Fruit fly (Drosophila melanogaster): ENCODE measurements around the gene CG8833.

The CG8833 gene

DNA sequence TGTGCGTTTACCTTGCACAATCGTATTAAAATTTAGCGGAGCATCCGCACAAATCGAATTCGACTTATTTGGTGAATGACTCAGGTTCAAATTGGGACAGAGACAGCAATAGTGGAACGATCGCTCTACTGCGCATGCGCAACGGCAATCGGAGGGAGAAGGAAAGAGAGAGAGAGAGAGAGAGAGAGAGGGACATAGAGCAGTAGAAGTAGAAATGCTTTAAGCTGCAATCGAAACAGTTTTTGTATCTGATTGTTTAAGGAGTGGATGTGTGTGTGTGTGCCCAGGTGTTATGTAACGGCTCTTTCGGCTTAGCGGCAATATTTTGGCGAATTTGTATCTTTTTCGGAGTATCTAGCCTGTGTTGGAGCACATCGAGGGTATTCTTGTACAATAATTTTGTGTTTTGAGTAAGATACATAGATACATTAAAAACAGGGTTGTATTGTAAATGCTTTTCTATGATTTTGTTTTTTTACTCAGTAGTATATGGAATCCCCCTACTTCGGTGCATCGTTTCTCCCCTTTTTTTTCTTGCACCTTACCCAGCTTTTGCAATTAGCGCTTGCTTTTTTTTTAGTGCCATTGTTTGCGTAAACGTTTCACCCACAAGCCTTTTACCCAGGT is 20.8 kb upstream of the CG8833 start (continued):
- TF ChIP-seq oc (tag; optimal IDR thresholded peaks at IDR 0.05), result peak; percentile 38
- no peak for TF ChIP-seq lmd (GFP tag; IDR thresholded peaks at IDR 0.05)
- no peak for TF ChIP-seq Abd-B (GFP tag; optimal IDR thresholded peaks at IDR 0.05)
- no peak for TF ChIP-seq Hmx (GFP tag; optimal IDR thresholded peaks at IDR 0.05)
- no peak for TF ChIP-seq B-H2 (GFP tag; optimal IDR thresholded peaks at IDR 0.05)
- no peak for TF ChIP-seq ATbp (GFP tag; optimal IDR thresholded peaks at IDR 0.05)
- TF ChIP-seq luna (GFP tag; optimal IDR thresholded peaks at IDR 0.05), result no peak
- TF ChIP-seq CG16813 (GFP tag; IDR thresholded peaks at IDR 0.05; ENCODE audit: partially characterized antibody), result no peak
- peak; percentile 23 for TF ChIP-seq tio (GFP tag; optimal IDR thresholded peaks at IDR 0.05)
- TF ChIP-seq Mes4 (GFP tag; optimal IDR thresholded peaks at IDR 0.05), result peak; percentile 4
- TF ChIP-seq Sin3A (optimal IDR thresholded peaks at IDR 0.05), result no peak
- peak; percentile 16 for TF ChIP-seq phol (tag; optimal IDR thresholded peaks at IDR 0.05)
- TF ChIP-seq CG6791 (GFP tag; IDR thresholded peaks at IDR 0.05; ENCODE audit: partially characterized antibody), result no peak
- TF ChIP-seq CG5953 (GFP tag; IDR thresholded peaks at IDR 0.05), result 0 out of 2 replicates have a peak, but pooled peaks have one; percentile 24
- peak; percentile 57 for TF ChIP-seq wek (GFP tag; optimal IDR thresholded peaks at IDR 0.05)
- TF ChIP-seq CG6654 (GFP tag; optimal IDR thresholded peaks at IDR 0.05), result no peak
- TF ChIP-seq usp (GFP tag; optimal IDR thresholded peaks at IDR 0.05), result no peak
- no peak for TF ChIP-seq abd-A (tag; optimal IDR thresholded peaks at IDR 0.05)
- TF ChIP-seq exex (tag; optimal IDR thresholded peaks at IDR 0.05), result no peak
- TF ChIP-seq CG10462 (GFP tag; optimal IDR thresholded peaks at IDR 0.05), result no peak
- TF ChIP-seq CG12299 (tag; optimal IDR thresholded peaks at IDR 0.05), result no peak
- no peak for TF ChIP-seq CG12104 (GFP tag; optimal IDR thresholded peaks at IDR 0.05)
- no peak for TF ChIP-seq lbe (GFP tag; optimal IDR thresholded peaks at IDR 0.05)
- TF ChIP-seq CG11695 (GFP tag; IDR thresholded peaks at IDR 0.05), result peak; percentile 50; the same call in 2 of the 3 replicates
- TF ChIP-seq ewg (GFP tag; optimal IDR thresholded peaks at IDR 0.05), result peak; percentile 30
- peak; percentile 45; the same call in 1 of the 2 replicates for TF ChIP-seq vvl (GFP tag; IDR thresholded peaks at IDR 0.05)
- peak; percentile 0 for TF ChIP-seq Jarid2 (GFP tag; optimal IDR thresholded peaks at IDR 0.05)
- no peak for TF ChIP-seq Vsx1 (GFP tag; optimal IDR thresholded peaks at IDR 0.05)
- no peak for TF ChIP-seq H15 (GFP tag; IDR thresholded peaks at IDR 0.05)
- TF ChIP-seq Hr51 (GFP tag; optimal IDR thresholded peaks at IDR 0.05), result peak in 1 of 2 experiments; percentile 34
- TF ChIP-seq Trl (optimal IDR thresholded peaks at IDR 0.05), result peak; percentile 21 to 48
- TF ChIP-seq Trl (GFP tag; optimal IDR thresholded peaks at IDR 0.05), result no peak
- TF ChIP-seq CG3281 (GFP tag; optimal IDR thresholded peaks at IDR 0.05), result no peak
- no peak for TF ChIP-seq CG14965 (GFP tag; optimal IDR thresholded peaks at IDR 0.05; ENCODE audit: borderline replicate concordance)
- peak; percentile 60 for TF ChIP-seq Med (GFP tag)
- TF ChIP-seq nerfin-1 (tag; optimal IDR thresholded peaks at IDR 0.05), result no peak
- peak; percentile 89; the same call in 3 of the 4 replicates for TF ChIP-seq chinmo (GFP tag; IDR thresholded peaks at IDR 0.05; ENCODE audit: partially characterized antibody)
- TF ChIP-seq pan (optimal IDR thresholded peaks at IDR 0.05), result no peak
- TF ChIP-seq pan (GFP tag; optimal IDR thresholded peaks at IDR 0.05 in 1 of 2, IDR thresholded peaks at IDR 0.05 in 1 of 2), result peak in 1 of 2 experiments; percentile 45
- TF ChIP-seq Hr39 (optimal IDR thresholded peaks at IDR 0.05), result no peak
- TF ChIP-seq CG1529 (GFP tag; optimal IDR thresholded peaks at IDR 0.05), result no peak
- peak; percentile 11 for TF ChIP-seq gem (tag; optimal IDR thresholded peaks at IDR 0.05)
- no peak for TF ChIP-seq CG31224 (GFP tag; IDR thresholded peaks at IDR 0.05)
- no peak for TF ChIP-seq Hey (tag; optimal IDR thresholded peaks at IDR 0.05)
- TF ChIP-seq CG15479 (GFP tag; optimal IDR thresholded peaks at IDR 0.05), result peak; percentile 39
- peak in 1 of 2 experiments; percentile 73 for TF ChIP-seq tll (GFP tag; optimal IDR thresholded peaks at IDR 0.05)
- no peak for TF ChIP-seq Six4 (GFP tag; optimal IDR thresholded peaks at IDR 0.05)
- TF ChIP-seq Meics (GFP tag; optimal IDR thresholded peaks at IDR 0.05), result no peak
- TF ChIP-seq CG8290 (GFP tag; optimal IDR thresholded peaks at IDR 0.05), result no peak
- TF ChIP-seq CG8290 (tag; optimal IDR thresholded peaks at IDR 0.05), result peak in 1 of 2 experiments; percentile 22
- TF ChIP-seq otp (GFP tag; IDR thresholded peaks at IDR 0.05), result no peak

Measured in whole organism, embryonic.